Worm (Caenorhabditis elegans) whole organism, mixed stage, embryonic: ENCODE data around the gene rab-3.
"Not testable (repeated sequence)": the region's sequence is repeated elsewhere in the genome, so short reads cannot be mapped to it uniquely, and the experiment has no call there.

ENCODE experiments used
- M03D4.4 ChIP-seq: sonication (generic microtip); optimal IDR thresholded peaks from 2 replicates; lab custom pipeline; 2017; ENCODE audit warnings: mild to moderate bottlenecking, missing genetic modification characterization, missing compliant biosample characterization
- blmp-1 ChIP-seq: fragments of 150-350 bp; optimal IDR thresholded peaks from 2 replicates; lab custom pipeline; 2014; ENCODE audit warnings: missing biosample characterization, missing genetic modification characterization
- ceh-39 ChIP-seq: fragments of 150-350 bp; optimal IDR thresholded peaks from 2 replicates; lab custom pipeline; 2014; ENCODE audit warnings: missing biosample characterization, missing genetic modification characterization
- ceh-43 ChIP-seq: fragments of 200-800 bp; sonication (Bioruptor generic); optimal IDR thresholded peaks from 2 replicates; lab custom pipeline; 2018; ENCODE audit warnings: mild to moderate bottlenecking, missing genetic modification characterization, moderate library complexity, missing compliant biosample characterization
- ceh-83 ChIP-seq: fragments of 200-800 bp; sonication (Bioruptor generic); optimal IDR thresholded peaks from 2 replicates; lab custom pipeline; 2018; ENCODE audit warnings: mild to moderate bottlenecking, missing genetic modification characterization, missing compliant biosample characterization
- ces-1 ChIP-seq: fragments of 150-350 bp; optimal IDR thresholded peaks from 2 replicates; lab custom pipeline; 2014; ENCODE audit warnings: missing biosample characterization, missing genetic modification reagents, missing genetic modification characterization
- cnd-1 ChIP-seq: fragments of 200-800 bp; sonication (Bioruptor generic); optimal IDR thresholded peaks from 2 replicates; lab custom pipeline; 2018; ENCODE audit warnings: mild to moderate bottlenecking, missing genetic modification characterization, missing compliant biosample characterization
- elt-1 ChIP-seq: sonication (generic microtip); optimal IDR thresholded peaks from 2 replicates; lab custom pipeline; 2017; ENCODE audit warnings: missing genetic modification characterization, mild to moderate bottlenecking, missing compliant biosample characterization, antibody characterized with exemption, moderate library complexity, borderline replicate concordance; ENCODE audit not compliant: insufficient read depth
- elt-3 ChIP-seq: fragments of 150-350 bp; optimal IDR thresholded peaks from 2 replicates; lab custom pipeline; 2014; ENCODE audit warnings: missing biosample characterization, missing genetic modification characterization
- flh-1 ChIP-seq: fragments of 200-800 bp; sonication (Bioruptor generic); optimal IDR thresholded peaks from 2 replicates; lab custom pipeline; 2018; ENCODE audit warnings: mild to moderate bottlenecking, missing genetic modification characterization, moderate library complexity, missing compliant biosample characterization
- ham-2 ChIP-seq: fragments of 200-800 bp; sonication (Bioruptor generic); optimal IDR thresholded peaks from 2 replicates; lab custom pipeline; 2018; ENCODE audit warnings: mild to moderate bottlenecking, missing genetic modification characterization, missing compliant biosample characterization
- hlh-1 ChIP-seq: fragments of 150-350 bp; optimal IDR thresholded peaks from 2 replicates; lab custom pipeline; 2014; ENCODE audit warnings: missing biosample characterization, missing genetic modification reagents, missing genetic modification characterization
- lin-13 ChIP-seq: fragments of 150-350 bp; optimal IDR thresholded peaks from 2 replicates; lab custom pipeline; 2014; ENCODE audit warnings: missing biosample characterization, missing genetic modification characterization
- lin-32 ChIP-seq: fragments of 200-800 bp; sonication (Bioruptor generic); optimal IDR thresholded peaks from 2 replicates; lab custom pipeline; 2018; ENCODE audit warnings: mild to moderate bottlenecking, missing genetic modification characterization, missing compliant biosample characterization
- mab-5 ChIP-seq: fragments of 150-350 bp; optimal IDR thresholded peaks from 2 replicates; lab custom pipeline; 2014; ENCODE audit warnings: missing biosample characterization, missing genetic modification characterization
- mep-1 ChIP-seq: fragments of 150-350 bp; optimal IDR thresholded peaks from 2 replicates; lab custom pipeline; 2017; ENCODE audit warnings: missing biosample characterization, missing genetic modification reagents, missing genetic modification characterization, inconsistent platforms
- nhr-12 ChIP-seq: fragments of 150-350 bp; optimal IDR thresholded peaks from 2 replicates; lab custom pipeline; 2014; ENCODE audit warnings: missing biosample characterization, missing genetic modification characterization
- nhr-2 ChIP-seq: fragments of 150-350 bp; optimal IDR thresholded peaks from 2 replicates; lab custom pipeline; 2014; ENCODE audit warnings: missing biosample characterization, missing genetic modification characterization
- nhr-237 ChIP-seq: fragments of 150-350 bp; optimal IDR thresholded peaks from 2 replicates; lab custom pipeline; 2014; ENCODE audit warnings: missing biosample characterization, missing genetic modification characterization
- nhr-76 ChIP-seq: sonication (generic microtip); optimal IDR thresholded peaks from 2 replicates; lab custom pipeline; 2017; ENCODE audit warnings: missing biosample characterization, missing genetic modification characterization
- sem-2 ChIP-seq: fragments of 200-800 bp; sonication (Bioruptor generic); optimal IDR thresholded peaks from 2 replicates; lab custom pipeline; 2018; ENCODE audit warnings: mild to moderate bottlenecking, missing genetic modification characterization, missing compliant biosample characterization
- snpc-4 ChIP-seq: fragments of 150-350 bp; optimal IDR thresholded peaks from 2 replicates; lab custom pipeline; 2014; ENCODE audit warnings: missing biosample characterization, missing genetic modification characterization
- sptf-1 ChIP-seq: sonication (generic microtip); optimal IDR thresholded peaks from 2 replicates; lab custom pipeline; 2017; ENCODE audit warnings: mild to moderate bottlenecking, missing genetic modification characterization, moderate library complexity, missing compliant biosample characterization
- tbx-8 ChIP-seq: fragments of 200-800 bp; sonication (Bioruptor generic); optimal IDR thresholded peaks from 2 replicates; lab custom pipeline; 2018; ENCODE audit warnings: mild to moderate bottlenecking, missing genetic modification characterization, moderate library complexity, missing compliant biosample characterization
- unc-120 ChIP-seq: sonication (generic microtip); optimal IDR thresholded peaks from 2 replicates; lab custom pipeline; 2017; ENCODE audit warnings: missing genetic modification characterization, missing compliant biosample characterization; ENCODE audit not compliant: poor library complexity, severe bottlenecking
- unc-39 ChIP-seq: fragments of 150-350 bp; optimal IDR thresholded peaks from 2 replicates; lab custom pipeline; 2014; ENCODE audit warnings: missing biosample characterization, missing genetic modification characterization
- zip-8 ChIP-seq: fragments of 150-350 bp; optimal IDR thresholded peaks from 2 replicates; lab custom pipeline; 2014; ENCODE audit warnings: missing biosample characterization, missing genetic modification characterization

The rab-3 gene

DNA sequence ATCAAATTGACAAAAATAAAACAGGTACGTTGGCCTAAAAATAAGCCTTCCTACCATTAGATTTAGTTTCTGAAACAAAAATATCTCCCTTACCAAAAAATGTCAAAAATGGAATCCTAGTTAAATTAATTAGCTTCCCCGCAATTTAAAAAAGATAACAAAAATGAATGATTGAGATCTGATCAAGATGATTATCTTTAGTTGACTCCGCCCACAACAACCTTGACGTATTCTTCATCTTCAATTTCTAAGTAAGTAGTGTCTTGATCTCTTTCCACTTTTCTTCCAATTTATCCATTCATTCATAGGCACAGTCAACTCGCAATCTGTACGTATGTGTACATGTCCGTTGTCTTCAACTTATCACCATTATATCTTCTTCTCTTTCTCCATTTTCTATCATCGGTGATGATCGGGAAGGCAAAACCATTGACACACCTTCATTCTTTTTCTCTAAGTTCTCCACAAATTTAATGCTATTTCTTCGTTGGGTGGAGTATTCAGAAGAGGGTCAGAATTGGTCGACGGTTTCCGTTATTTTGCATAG lies 40.7 kb upstream of the rab-3 start:
- TF ChIP-seq M03D4.4 (tag; lab: Kevin White, UChicago) (no peak), elt-1 (tag; lab: Kevin White, UChicago) (peak; percentile 86)
- TF ChIP-seq, all 35 proteins: peak for 1

DNA sequence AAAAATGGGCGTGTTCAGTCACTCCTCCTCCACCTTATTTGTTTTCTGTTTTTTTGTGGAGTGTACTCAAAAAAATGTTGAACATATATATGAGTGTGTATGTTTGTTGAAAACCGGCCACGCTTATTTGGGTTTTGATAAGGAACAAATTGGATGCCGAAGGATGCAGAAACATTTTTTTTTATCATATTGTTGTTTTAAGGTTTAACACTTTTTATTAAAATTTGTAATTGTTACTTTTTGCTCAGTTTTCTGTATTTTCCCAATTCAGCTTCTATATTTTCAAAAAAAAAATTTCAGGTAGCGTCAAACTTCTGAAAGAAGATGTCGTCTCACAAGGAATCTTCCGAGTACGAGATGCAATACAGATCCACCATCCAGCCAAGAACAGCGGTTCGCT lies 37.7 kb upstream of the rab-3 start, which contains the start of gene ifb-1:
ifb-1 (plus strand) TSS at position 301 of the 400 bp plus-strand sequence.
- no peak for TF ChIP-seq sptf-1
- TF ChIP-seq unc-39 (tag; lab: Kevin White, UChicago) = no peak
- no peak for TF ChIP-seq hlh-1 (tag; lab: Kevin White, UChicago)
- TF ChIP-seq zip-8 (tag; lab: Kevin White, UChicago) = no peak
- no peak for TF ChIP-seq nhr-237
- TF ChIP-seq unc-120 (tag; lab: Kevin White, UChicago) = no peak
- no peak for TF ChIP-seq ceh-39 (tag; lab: Kevin White, UChicago)
- TF ChIP-seq M03D4.4 (tag; lab: Kevin White, UChicago) = no peak
- TF ChIP-seq nhr-76 = no peak
- no peak for TF ChIP-seq nhr-12 (tag; lab: Kevin White, UChicago)

DNA sequence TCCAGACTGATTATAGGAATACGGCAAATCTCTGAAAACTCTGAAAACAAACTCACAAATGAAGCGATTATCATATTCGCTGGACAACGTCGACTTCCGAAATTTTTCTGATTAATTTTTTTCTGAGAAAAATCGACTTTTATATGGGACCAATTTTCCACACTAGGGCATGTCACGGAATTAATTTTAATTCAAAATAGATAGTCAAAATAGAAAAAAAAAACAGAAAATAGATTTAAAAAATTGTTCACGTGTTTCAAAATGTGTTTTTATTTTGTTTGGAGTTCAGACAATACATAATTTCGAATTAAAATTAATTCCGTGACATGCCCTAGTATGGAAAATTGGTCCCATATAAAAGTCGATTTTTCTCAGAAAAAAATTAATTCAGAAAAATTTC lies 30.0 kb upstream of the rab-3 start, which contains the start of the genes F10C1.3 and F10C1.23:
F10C1.3 (minus strand) TSS at position 101 of the 400 bp plus-strand sequence.
F10C1.23 (plus strand) TSS at position 385 of the 400 bp plus-strand sequence.
- not testable (repeated sequence) for TF ChIP-seq snpc-4 (tag; lab: Kevin White, UChicago); unc-39 (tag; lab: Kevin White, UChicago); flh-1

DNA sequence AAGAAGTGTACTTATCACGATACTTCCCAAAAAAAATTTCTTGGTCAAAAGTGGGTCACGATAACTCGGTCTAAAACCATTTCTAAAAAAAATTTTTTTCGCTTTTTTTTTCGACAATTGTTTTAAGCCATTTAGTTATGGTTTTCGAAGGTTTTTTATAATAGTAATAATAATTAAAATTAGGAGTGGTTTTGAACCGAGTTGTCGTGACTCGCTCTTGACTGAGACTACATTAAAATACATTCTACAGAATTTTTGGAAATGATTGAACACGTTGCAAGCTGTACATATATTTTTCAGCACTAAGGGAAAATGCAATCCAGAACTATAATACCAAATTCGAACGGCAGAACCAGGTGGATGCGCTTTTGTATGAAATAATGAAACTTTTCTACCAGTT lies 26.5 kb upstream of the rab-3 start, which contains the start of gene F10C1.8:
F10C1.8 (plus strand) TSS at position 301 of the 400 bp plus-strand sequence.
- no peak for TF ChIP-seq nhr-237

DNA sequence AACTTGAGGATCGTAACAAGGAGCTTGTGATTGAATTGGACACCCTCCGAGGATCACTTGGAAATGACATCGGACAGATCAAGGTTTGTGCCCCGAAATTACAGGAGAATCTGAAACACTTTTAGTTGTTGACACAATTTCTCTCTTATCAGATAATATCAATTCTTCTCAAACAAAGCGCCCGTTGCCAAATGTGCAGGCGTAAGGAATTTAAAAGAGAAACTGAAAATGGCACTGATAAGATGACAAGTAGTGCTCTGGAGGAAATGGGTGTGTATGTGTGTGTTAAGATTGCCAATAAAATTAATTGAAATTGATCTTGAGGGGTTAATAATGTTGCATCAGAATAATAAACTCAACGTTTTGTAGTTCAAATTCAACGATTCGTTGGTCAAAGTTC lies 23.7 kb upstream of the rab-3 start:
- TF ChIP-seq mab-5 (tag; lab: Kevin White, UChicago) = no peak
- no peak for TF ChIP-seq lin-13 (tag; lab: Kevin White, UChicago)
- no peak for TF ChIP-seq nhr-237
- no peak for TF ChIP-seq unc-39 (tag; lab: Kevin White, UChicago)
- no peak for TF ChIP-seq snpc-4 (tag; lab: Kevin White, UChicago)
- no peak for TF ChIP-seq mep-1 (tag; lab: Kevin White, UChicago)
- TF ChIP-seq sptf-1 = no peak
- no peak for TF ChIP-seq blmp-1
- TF ChIP-seq nhr-76 = no peak
- no peak for TF ChIP-seq ceh-39 (tag; lab: Kevin White, UChicago)
- TF ChIP-seq sem-2 = no peak
- no peak for TF ChIP-seq ceh-43 (GFP tag; lab: Kevin White, UChicago)
- no peak for TF ChIP-seq ces-1
- TF ChIP-seq nhr-2 = no peak
- no peak for TF ChIP-seq zip-8 (tag; lab: Kevin White, UChicago)
- TF ChIP-seq hlh-1 (tag; lab: Kevin White, UChicago) = no peak
- no peak for TF ChIP-seq flh-1
- TF ChIP-seq lin-32 (GFP tag; lab: Kevin White, UChicago) = no peak

DNA sequence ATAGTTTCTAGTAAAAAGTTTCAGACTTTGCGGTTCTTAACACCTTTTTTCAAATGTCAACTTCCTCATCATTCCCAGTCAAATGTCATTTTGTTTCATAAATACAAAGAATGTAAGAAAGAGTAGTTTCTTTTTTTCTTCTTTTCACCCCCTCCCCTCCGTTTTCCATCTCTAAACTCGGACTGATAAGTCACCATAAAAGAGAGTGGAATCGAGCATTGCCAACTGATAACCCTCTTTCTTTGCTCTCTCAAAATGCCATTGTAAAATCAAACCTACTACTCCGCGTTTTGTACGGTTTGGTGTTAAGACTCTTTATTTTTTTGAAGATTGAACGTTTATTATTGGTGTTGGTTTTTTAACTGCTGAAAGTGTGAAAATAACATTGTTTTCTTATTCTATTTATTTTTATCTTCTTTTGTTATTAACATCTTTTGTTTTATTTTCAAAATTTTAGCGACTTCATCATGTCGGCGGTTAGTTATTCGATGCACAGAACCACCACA lies 22.1 kb upstream of the rab-3 start, which contains the start of gene ifb-2:
ifb-2 (plus strand) TSS at position 456 of the 506 bp plus-strand sequence.
- TF ChIP-seq mep-1 (tag; lab: Kevin White, UChicago) (no peak), cnd-1 (tag; lab: Kevin White, UChicago) (no peak), nhr-2 (no peak), unc-120 (tag; lab: Kevin White, UChicago) (no peak), elt-3 (no peak), ceh-83 (no peak), mab-5 (tag; lab: Kevin White, UChicago) (no peak), blmp-1 (no peak), M03D4.4 (tag; lab: Kevin White, UChicago) (no peak), tbx-8 (GFP tag; lab: Kevin White, UChicago) (no peak), ham-2 (GFP tag; lab: Kevin White, UChicago) (no peak), snpc-4 (tag; lab: Kevin White, UChicago) (no peak), ceh-43 (GFP tag; lab: Kevin White, UChicago) (no peak)
- TF ChIP-seq, all 35 proteins: peak for 0
